Worm (Caenorhabditis elegans) whole organism, late embryonic: ENCODE data around the gene Y66D12A.11.

ENCODE experiments used
- hlh-8 ChIP-seq: sonication (generic microtip); optimal IDR thresholded peaks from 2 replicates; lab custom pipeline; 2016; ENCODE audit warnings: missing genotype, missing genetic modification characterization, missing compliant biosample characterization
- tbx-2 ChIP-seq: sonication (generic microtip); optimal IDR thresholded peaks from 2 replicates; lab custom pipeline; 2016; ENCODE audit warnings: missing genetic modification characterization, missing compliant biosample characterization
- unc-55 ChIP-seq: sonication (generic microtip); optimal IDR thresholded peaks from 2 replicates; lab custom pipeline; 2017; ENCODE audit warnings: missing biosample characterization, missing genetic modification reagents, missing genetic modification characterization

DNA sequence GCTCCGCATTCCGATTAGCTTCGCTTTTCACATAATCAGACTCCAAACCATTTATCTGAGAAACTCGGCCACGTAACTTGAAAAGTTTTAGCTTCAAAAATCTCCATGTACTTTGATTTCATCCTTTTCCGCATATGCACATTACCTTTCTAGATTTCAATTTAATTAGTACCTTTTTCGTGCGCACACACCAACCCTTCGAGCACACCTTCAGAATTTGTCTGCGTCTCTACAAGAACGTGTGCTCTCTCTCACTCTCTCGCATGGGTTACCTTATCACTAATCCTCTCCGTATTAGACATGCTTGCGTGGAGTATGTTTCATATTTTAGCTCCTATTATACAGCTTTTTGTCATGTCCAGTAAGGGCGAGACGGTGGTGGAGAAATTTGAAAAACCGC lies 46.3 kb downstream of the Y66D12A.11 start, which contains the start of gene Y66D12A.30:
- no peak for TF ChIP-seq unc-55
- no peak for TF ChIP-seq tbx-2 (tag; lab: Kevin White, UChicago)
- TF ChIP-seq hlh-8 (tag; lab: Kevin White, UChicago), result no peak
